Fruit fly (Drosophila melanogaster) Kc167 (cell line): ENCODE measurements around the gene RabX2.

Experiments
- Myc ChIP-seq: fragments of >200 bp; optimal IDR thresholded peaks from 2 replicates; lab custom pipeline; 2017; ENCODE audit warnings: missing external identifiers
- Sin3A ChIP-seq: fragments of >200 bp; optimal IDR thresholded peaks from 2 replicates; lab custom pipeline; 2018; ENCODE audit warnings: missing external identifiers
- h ChIP-seq: fragments of >200 bp; optimal IDR thresholded peaks from 3 replicates; lab custom pipeline; 2018; ENCODE audit warnings: missing external identifiers
- insv ChIP-seq: fragments of >200 bp; optimal IDR thresholded peaks from 3 replicates; lab custom pipeline; 2018; ENCODE audit warnings: missing external identifiers
- psq ChIP-seq: fragments of >200 bp; optimal IDR thresholded peaks from 2 replicates; lab custom pipeline; 2017; ENCODE audit warnings: missing external identifiers
- ttk ChIP-seq: sonication (Bioruptor generic); optimal IDR thresholded peaks from 2 replicates; lab custom pipeline; 2017; ENCODE audit warnings: missing external identifiers

RabX2 gene

DNA sequence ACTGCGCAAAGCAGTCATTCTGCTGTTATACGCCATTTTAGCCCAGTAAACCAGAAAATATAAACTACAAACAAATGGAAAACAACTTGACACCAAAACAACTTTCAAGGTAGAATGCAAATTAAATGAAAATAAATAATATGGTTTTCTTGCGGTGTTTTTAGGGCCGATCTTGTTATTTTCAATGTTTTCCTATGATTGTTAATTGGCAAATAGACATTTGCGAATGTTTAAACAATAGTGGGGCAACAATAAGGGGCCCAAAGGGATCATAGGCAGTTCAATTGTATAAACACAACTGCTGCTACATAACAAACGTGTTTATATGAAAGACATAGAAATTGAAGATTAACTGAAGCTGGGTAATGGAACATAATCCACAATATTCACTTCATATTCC lies 20.4 kb upstream of the RabX2 start:
- TF ChIP-seq Myc (lab: Kevin White, UChicago) (no peak), h (no peak), Sin3A (lab: Kevin White, UChicago) (no peak), psq (lab: Kevin White, UChicago) (no peak), insv (no peak), ttk (lab: Kevin White, UChicago) (no peak)

DNA sequence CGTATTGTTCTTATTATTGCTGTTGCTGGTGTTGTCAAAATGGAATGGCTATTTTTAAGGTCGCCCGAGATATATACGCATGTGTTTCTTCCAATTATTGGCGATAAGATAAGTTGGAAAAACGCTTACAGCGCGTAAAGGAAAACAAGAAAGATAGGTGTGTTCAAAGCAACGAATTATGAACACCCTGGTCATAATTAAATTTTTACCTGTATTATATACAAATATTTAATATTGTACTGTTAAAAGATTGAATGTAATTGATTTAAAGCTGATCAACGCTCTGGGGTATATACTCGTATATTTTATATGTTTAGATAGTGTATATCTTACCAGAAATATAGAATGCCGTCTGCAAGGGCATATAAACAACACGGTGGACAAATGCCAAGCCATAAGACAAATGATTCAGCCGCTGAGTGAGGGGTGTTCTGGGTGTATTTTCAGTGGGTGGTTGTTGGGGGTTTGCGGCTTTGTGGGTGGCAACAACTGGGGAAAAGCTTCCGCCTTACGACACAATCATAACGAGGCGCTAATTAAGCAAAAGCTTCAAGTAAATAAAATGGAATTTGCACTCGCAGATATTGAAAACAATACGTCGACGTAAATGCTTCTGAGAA lies 19.6 kb upstream of the RabX2 start:
- TF ChIP-seq h (no peak), insv (no peak), Myc (lab: Kevin White, UChicago) (no peak), psq (lab: Kevin White, UChicago) (no peak)

DNA sequence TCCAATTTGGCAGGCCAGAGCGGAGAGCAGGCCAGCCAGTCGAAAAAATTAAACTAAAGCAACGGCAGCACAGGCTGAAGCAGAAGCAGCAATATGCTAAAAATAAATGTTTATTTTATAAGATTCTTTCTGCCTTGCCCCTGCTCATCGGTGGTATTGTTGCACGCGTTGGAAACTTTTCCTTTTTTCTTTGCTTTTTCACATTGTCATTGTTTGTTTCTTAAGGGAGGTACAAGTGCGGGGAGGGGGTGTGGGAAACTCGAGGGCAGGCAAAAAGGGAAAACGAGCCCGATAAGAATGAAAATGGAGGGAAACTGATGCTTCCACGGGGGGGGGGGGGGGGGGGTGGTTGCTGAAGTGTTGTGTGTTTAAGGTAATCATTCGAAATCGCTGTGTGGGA lies 18.3 kb upstream of the RabX2 start:
- TF ChIP-seq ttk (lab: Kevin White, UChicago): no peak
- TF ChIP-seq Sin3A (lab: Kevin White, UChicago): no peak
- no peak for TF ChIP-seq Myc (lab: Kevin White, UChicago)
- TF ChIP-seq psq (lab: Kevin White, UChicago): no peak
- TF ChIP-seq h: no peak
- TF ChIP-seq insv: no peak

DNA sequence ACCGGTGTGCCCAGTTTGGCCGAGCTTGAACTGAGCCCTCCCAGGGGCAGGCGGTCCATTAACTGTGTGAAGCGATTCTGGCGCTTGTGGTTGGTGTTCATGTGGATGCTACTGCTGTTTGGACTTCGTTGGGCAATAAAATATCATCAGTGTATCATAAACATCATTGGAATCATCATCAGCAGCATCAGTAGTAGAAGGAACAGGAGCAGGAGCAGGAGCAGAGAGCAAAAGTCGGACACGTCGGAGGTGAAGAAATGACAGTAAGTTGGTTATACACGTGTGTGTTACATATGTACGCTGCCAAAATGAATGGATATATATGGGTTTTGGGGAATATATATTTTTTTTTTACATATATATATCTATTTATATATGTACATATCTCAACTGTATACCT lies 15.5 kb downstream of the RabX2 start, which contains the start of gene CG12640:
Gene CG12640, minus strand, starts transcription at position 101 of the 400 bp plus-strand sequence.
- TF ChIP-seq insv: no peak
- no peak for TF ChIP-seq h
- no peak for TF ChIP-seq Sin3A (lab: Kevin White, UChicago)
- no peak for TF ChIP-seq Myc (lab: Kevin White, UChicago)
- TF ChIP-seq ttk (lab: Kevin White, UChicago): no peak
- no peak for TF ChIP-seq psq (lab: Kevin White, UChicago)

DNA sequence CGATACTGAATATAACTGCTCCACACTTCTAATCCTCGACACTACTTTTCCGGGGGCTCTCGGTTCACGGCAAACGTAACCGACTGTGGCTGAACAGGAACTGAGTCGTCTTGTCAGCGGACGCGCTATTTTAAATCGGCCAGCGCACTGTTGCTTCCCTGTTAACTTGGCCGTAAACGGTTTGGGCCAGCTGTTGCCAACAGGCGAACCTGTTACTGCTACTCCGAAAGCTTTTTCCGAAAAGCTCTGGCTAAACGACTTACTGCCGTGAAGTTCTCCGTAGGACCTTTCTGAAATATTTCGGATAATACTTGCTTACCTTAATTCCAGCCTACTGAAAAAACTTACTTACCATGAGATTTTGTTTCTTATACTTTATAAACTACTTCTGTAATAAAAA lies 37.6 kb downstream of the RabX2 start, which contains the start of gene CG32683:
Gene CG32683, minus strand, starts transcription at position 101 of the 400 bp plus-strand sequence.
- TF ChIP-seq psq (lab: Kevin White, UChicago) (no peak), h (no peak), ttk (lab: Kevin White, UChicago) (no peak)

DNA sequence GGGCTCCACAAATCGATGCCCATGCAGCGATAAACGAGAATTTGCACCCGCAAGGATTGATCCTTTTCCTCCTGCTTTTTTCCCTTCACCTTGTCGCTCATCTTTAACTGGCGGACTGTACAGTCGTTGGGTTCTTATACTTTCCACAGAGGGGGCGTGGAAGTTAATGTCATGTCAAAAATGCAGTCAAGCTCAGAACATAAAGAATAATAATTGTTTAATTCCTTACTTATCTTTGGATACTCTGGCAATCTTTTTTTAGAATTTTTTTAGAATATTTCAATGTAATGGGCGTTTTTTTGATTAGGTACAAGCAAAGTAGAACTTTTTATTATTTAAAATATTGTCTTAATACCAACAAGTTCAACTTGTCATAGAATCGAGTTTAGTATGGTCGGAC lies 42.3 kb downstream of the RabX2 start, which contains the start of gene Or9a:
Gene Or9a, minus strand, starts transcription at position 101 of the 400 bp plus-strand sequence.
- no peak for TF ChIP-seq insv
- no peak for TF ChIP-seq Myc (lab: Kevin White, UChicago)
- no peak for TF ChIP-seq ttk (lab: Kevin White, UChicago)
- no peak for TF ChIP-seq h
- no peak for TF ChIP-seq Sin3A (lab: Kevin White, UChicago)

DNA sequence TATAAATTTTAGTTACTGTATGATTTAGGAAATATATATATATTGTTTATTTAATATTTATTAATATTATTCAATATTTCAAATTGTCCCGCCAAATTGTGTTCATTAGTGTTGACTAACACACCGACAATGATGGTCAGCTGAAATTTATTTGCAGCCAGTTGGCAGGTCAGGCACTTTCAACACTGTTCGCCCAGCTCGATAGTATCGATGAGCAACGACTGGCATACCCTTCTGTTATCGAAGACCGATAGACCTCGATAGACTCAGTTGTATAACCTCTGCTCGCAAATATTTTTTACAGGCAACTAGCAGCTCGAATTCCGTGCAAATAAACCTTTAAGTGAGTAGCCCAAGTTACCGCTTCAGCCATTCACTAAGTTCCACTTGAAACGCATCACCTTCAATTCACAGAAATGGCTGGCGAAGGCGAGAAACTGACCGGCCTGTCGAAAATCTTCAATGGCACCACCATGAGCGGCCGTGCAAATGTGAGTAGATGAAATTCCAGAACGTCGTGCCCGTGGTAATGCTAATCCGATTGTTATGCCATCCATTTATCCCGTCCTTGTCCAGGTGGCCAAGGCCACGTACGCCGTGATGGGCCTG lies 43.4 kb downstream of the RabX2 start, which contains the start of gene Neb-cGP:
Gene Neb-cGP, plus strand, starts transcription at position 231 of the 609 bp plus-strand sequence.
- TF ChIP-seq insv (no peak), Sin3A (lab: Kevin White, UChicago) (no peak), h (no peak), ttk (lab: Kevin White, UChicago) (no peak), psq (lab: Kevin White, UChicago) (no peak), Myc (lab: Kevin White, UChicago) (no peak)

DNA sequence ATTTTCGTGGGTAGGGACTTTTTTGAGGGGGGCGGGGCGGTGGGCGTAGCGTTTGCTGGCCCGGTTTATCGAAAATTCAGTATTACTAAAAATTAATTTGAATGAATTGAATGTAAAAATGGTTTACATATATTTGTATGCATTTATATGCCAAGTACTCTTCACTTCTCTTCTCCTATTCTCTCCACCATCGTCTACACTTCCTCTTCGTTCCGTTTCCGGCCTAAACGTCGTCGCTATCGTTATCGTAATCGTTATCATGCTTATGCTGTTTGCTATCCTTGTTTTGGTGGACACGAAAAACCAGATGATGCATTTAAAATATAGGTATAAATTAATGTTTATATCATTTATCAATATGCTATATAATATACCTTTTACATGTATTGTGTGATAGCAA lies 44.7 kb downstream of the RabX2 start:
- TF ChIP-seq insv (no peak), h (no peak), ttk (lab: Kevin White, UChicago) (no peak), Myc (lab: Kevin White, UChicago) (no peak), psq (lab: Kevin White, UChicago) (no peak), Sin3A (lab: Kevin White, UChicago) (no peak)

DNA sequence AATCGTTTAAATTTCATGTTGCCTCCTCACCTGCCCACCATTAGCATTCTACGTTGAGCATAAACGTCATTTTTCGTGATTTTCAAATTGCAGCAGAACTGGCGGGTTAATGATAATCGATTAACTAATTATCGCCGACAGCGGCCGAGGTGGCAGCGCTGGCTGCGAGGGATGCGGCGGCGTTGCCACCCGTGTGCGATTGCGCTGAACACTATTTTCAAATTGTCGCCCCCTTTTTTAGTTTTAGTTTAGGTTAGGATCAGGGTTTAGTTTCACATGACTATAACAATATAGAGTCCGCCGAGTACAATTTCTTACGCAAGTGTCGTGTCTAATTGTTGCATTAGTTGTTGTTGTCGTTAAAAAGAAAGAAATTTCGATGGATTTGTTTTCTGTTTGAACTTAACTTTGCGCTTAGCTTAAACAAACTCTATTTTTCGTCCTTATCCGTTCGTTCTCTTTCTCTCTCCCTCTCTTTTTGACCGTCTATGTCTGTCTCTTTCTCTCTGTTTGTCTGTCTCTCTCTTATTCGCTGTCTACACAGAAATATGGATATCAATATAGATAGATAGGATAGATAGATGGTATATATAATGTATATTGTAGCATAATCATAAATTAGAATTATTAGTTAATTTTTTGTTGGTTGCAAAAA lies 46.0 kb downstream of the RabX2 start:
- TF ChIP-seq Myc (lab: Kevin White, UChicago) (no peak), Sin3A (lab: Kevin White, UChicago) (no peak), psq (lab: Kevin White, UChicago) (no peak), ttk (lab: Kevin White, UChicago) (no peak), insv (no peak), h (no peak)

DNA sequence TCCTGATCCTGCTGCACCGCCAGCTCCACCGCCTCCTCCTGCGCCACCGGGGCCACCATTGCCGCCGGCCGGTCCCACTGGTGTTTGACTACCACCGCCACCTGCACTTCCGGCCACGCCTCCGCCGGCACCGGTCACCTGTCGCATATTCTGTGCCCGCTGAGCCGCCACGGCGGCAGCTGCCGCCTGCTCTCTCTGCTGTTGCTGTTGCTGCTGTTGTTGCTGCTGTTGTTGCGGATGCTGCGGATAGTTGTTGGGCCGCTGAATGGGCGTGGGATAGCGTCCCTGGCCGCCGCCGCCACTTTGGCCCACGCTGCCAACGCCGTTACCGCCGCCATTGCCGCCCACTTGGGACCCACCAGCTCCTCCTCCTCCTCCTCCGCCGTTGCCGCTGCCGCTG lies 47.3 kb downstream of the RabX2 start:
- TF ChIP-seq insv: no peak
- no peak for TF ChIP-seq ttk (lab: Kevin White, UChicago)
- no peak for TF ChIP-seq psq (lab: Kevin White, UChicago)
- TF ChIP-seq Myc (lab: Kevin White, UChicago): no peak
- TF ChIP-seq h: no peak
- no peak for TF ChIP-seq Sin3A (lab: Kevin White, UChicago)
